ENCODE assay signal across 5 worm cellular contexts in the genomic region with DNA sequence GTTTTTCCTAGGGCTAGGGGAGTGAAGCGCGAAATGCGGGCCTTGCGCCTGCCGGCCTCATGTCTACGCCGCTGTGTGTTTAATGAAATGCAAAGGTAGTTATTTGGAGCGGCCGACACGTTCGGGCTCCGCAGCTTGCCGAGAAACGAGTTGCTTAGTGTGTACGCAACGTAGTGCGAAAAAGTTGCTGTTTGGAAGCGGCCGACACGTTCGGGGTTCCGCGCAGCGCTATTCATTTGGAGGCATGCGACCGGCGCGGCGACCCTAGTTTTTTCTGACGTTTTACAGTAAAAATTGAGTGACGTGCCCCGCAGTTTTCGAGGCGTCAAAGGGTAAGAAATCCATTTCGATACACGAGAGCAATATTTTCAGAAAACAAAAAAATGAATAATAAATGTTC.
TF ChIP-seq lines count a peak whose summit lies in the region.

No protein-coding gene starts in this region.

TF ChIP-seq in whole organism, L1 larva, 84 proteins besides CTCF, POLR2A, EP300 and RAD21:
- no peak for TF ChIP-seq hlh-17 (GFP tag; optimal IDR thresholded peaks at IDR 0.05; lab: Kevin White, UChicago; ENCODE audit: borderline replicate concordance)
- peak; percentile 48 for TF ChIP-seq snpc-4 (tag; optimal IDR thresholded peaks at IDR 0.05; lab: Kevin White, UChicago)
- TF ChIP-seq efl-1 (optimal IDR thresholded peaks at IDR 0.05; lab: Kevin White, UChicago) = no peak
- TF ChIP-seq efl-1 (GFP tag; optimal IDR thresholded peaks at IDR 0.05 in 1 of 2; lab: Kevin White, UChicago) = peak in 1 of 2 experiments; percentile 26

TF ChIP-seq in whole organism, L2 larva, 48 proteins besides CTCF, POLR2A, EP300 and RAD21:
- TF ChIP-seq nhr-6 (tag; optimal IDR thresholded peaks at IDR 0.05; lab: Kevin White, UChicago) (no peak), snpc-4 (tag; optimal IDR thresholded peaks at IDR 0.05; lab: Kevin White, UChicago) (peak; percentile 47)

TF ChIP-seq in whole organism, L3 larva, 47 proteins besides CTCF, POLR2A, EP300 and RAD21:
- TF ChIP-seq ceh-82 (tag; optimal IDR thresholded peaks at IDR 0.05; lab: Kevin White, UChicago) (no peak), snpc-4 (tag; optimal IDR thresholded peaks at IDR 0.05; lab: Kevin White, UChicago) (peak; percentile 76)

TF ChIP-seq in whole organism, L4 larva, 104 proteins besides CTCF, POLR2A, EP300 and RAD21:
- no peak for TF ChIP-seq mdl-1 (tag; optimal IDR thresholded peaks at IDR 0.05; lab: Kevin White, UChicago)
- no peak for TF ChIP-seq nhr-42 (GFP tag; IDR thresholded peaks at IDR 0.05; lab: Robert Waterston, UW)
- TF ChIP-seq egl-43 (GFP tag; IDR thresholded peaks at IDR 0.05; lab: Robert Waterston, UW) = 0 out of 2 replicates have a peak, but pooled peaks have one; percentile 59
- no peak for TF ChIP-seq fos-1 (tag; optimal IDR thresholded peaks at IDR 0.05; lab: Kevin White, UChicago)
- TF ChIP-seq attf-4 (tag; optimal IDR thresholded peaks at IDR 0.05; lab: Kevin White, UChicago) = no peak
- no peak for TF ChIP-seq tag-97 (GFP tag; IDR thresholded peaks at IDR 0.05; lab: Robert Waterston, UW)

TF ChIP-seq in whole organism, young adult, 124 proteins besides CTCF, POLR2A, EP300 and RAD21:
- peak; percentile 57 for TF ChIP-seq zfh-2 (GFP tag; conservative IDR thresholded peaks at IDR 0.05; lab: Robert Waterston, UW)
- TF ChIP-seq snpc-4 (GFP tag; optimal IDR thresholded peaks at IDR 0.05; lab: Kevin White, UChicago) = no peak
- TF ChIP-seq snpc-4 (tag; optimal IDR thresholded peaks at IDR 0.05; lab: Kevin White, UChicago) = peak in 2 of 4 experiments; percentile 81 to 83
- peak; percentile 0 for TF ChIP-seq snpc-1.1 (tag; optimal IDR thresholded peaks at IDR 0.05; lab: Kevin White, UChicago; ENCODE audit: insufficient read depth)
- no peak for TF ChIP-seq sea-2 (GFP tag; IDR thresholded peaks at IDR 0.05; lab: Robert Waterston, UW)
- TF ChIP-seq dox-1 (GFP tag; IDR thresholded peaks at IDR 0.05; lab: Robert Waterston, UW) = 0 out of 2 replicates have a peak, but pooled peaks have one; percentile 18
- no peak for TF ChIP-seq Y53F4B.3 (GFP tag; IDR thresholded peaks at IDR 0.05; lab: Robert Waterston, UW)
- no peak for TF ChIP-seq lsl-1 (GFP tag; optimal IDR thresholded peaks at IDR 0.05; lab: Kevin White, UChicago)
TF ChIP-seq in whole organism, young adult: peak in this region for 4.
